Fruit fly (Drosophila melanogaster) whole organism, wandering third instar larva: ENCODE data around the gene Ldaf1.

Experiments used
- Abd-B ChIP-seq: fragments of >200 bp; optimal IDR thresholded peaks from 2 replicates; lab custom pipeline; 2017; ENCODE audit warnings: missing biosample characterization, missing genetic modification characterization
- Hr78 ChIP-seq: fragments of >200 bp; optimal IDR thresholded peaks from 2 replicates; lab custom pipeline; 2017; ENCODE audit warnings: missing biosample characterization, missing genetic modification characterization
- Vsx2 ChIP-seq: fragments of 200-300, 225-300 bp; sonication (Bioruptor generic); optimal IDR thresholded peaks from 2 replicates; lab custom pipeline; 2018; ENCODE audit warnings: missing biosample characterization, missing genetic modification characterization; ENCODE audit not compliant: partially characterized antibody
- h ChIP-seq: fragments of 200-800 bp; sonication (Bioruptor generic); optimal IDR thresholded peaks from 3 replicates; lab custom pipeline; 2016; ENCODE audit warnings: missing biosample characterization, mild to moderate bottlenecking, missing genetic modification characterization
- jim ChIP-seq: fragments of 175-275, 200-325 bp; sonication (Bioruptor generic); optimal IDR thresholded peaks from 2 replicates; lab custom pipeline; 2016; ENCODE audit warnings: missing biosample characterization, mild to moderate bottlenecking, missing genetic modification characterization
- pan ChIP-seq: fragments of >200 bp; optimal IDR thresholded peaks from 2 replicates; lab custom pipeline; 2017
- psq ChIP-seq: fragments of 200-800 bp; sonication (Bioruptor generic); optimal IDR thresholded peaks from 3 replicates; lab custom pipeline; 2017; ENCODE audit warnings: missing biosample characterization, mild to moderate bottlenecking, missing genetic modification characterization, moderate library complexity

dm6 chrX:1903968-1904367, 2.3 kb upstream of the Ldaf1 start:
- no peak for TF ChIP-seq h
- TF ChIP-seq Hr78: no peak
- TF ChIP-seq psq: no peak
- TF ChIP-seq jim (GFP tag; lab: Kevin White, UChicago): no peak
- no peak for TF ChIP-seq Abd-B (GFP tag; lab: Kevin White, UChicago)
- TF ChIP-seq pan (lab: Kevin White, UChicago): no peak
- no peak for TF ChIP-seq Vsx2 (GFP tag; lab: Kevin White, UChicago)
